Fruit fly (Drosophila melanogaster): ENCODE data around the gene Alg13.

Alg13 gene

dm6 chr3R:29153197-29153644, 14.8 kb upstream of the Alg13 start, which contains the start of the genes Slbp and Rpn2 (continued):
- TF ChIP-seq trh (GFP tag; optimal IDR thresholded peaks at IDR 0.05), result no peak
- no peak for TF ChIP-seq CG8281 (tag; optimal IDR thresholded peaks at IDR 0.05)
- no peak for TF ChIP-seq CG5953 (GFP tag; IDR thresholded peaks at IDR 0.05)
- peak; percentile 95 for TF ChIP-seq CG2116 (GFP tag; optimal IDR thresholded peaks at IDR 0.05)
- TF ChIP-seq Dll (GFP tag; IDR thresholded peaks at IDR 0.05; ENCODE audit: partially characterized antibody), result peak; percentile 97
- TF ChIP-seq CG4854 (GFP tag; optimal IDR thresholded peaks at IDR 0.05), result peak; percentile 37
- no peak for TF ChIP-seq CG6272 (GFP tag; IDR thresholded peaks at IDR 0.05)
- TF ChIP-seq gsb (GFP tag; IDR thresholded peaks at IDR 0.05), result no peak
- no peak for TF ChIP-seq CG7372 (GFP tag; IDR thresholded peaks at IDR 0.05)
- peak; percentile 98 for TF ChIP-seq Sin3A (optimal IDR thresholded peaks at IDR 0.05)
- no peak for TF ChIP-seq Taf1 (GFP tag; IDR thresholded peaks at IDR 0.05)
- TF ChIP-seq tx (GFP tag; optimal IDR thresholded peaks at IDR 0.05), result peak; percentile 35
- no peak for TF ChIP-seq D19A (tag; optimal IDR thresholded peaks at IDR 0.05)
- no peak for TF ChIP-seq CG16779 (GFP tag; IDR thresholded peaks at IDR 0.05)
- peak; percentile 11 for TF ChIP-seq nom (GFP tag; optimal IDR thresholded peaks at IDR 0.05)
- TF ChIP-seq Blimp-1 (GFP tag; optimal IDR thresholded peaks at IDR 0.05), result no peak
- peak; percentile 85; the same call in 3 of the 4 replicates for TF ChIP-seq chinmo (GFP tag; IDR thresholded peaks at IDR 0.05; ENCODE audit: partially characterized antibody)
- TF ChIP-seq hb (GFP tag; IDR thresholded peaks at IDR 0.05; ENCODE audit: partially characterized antibody), result peak; percentile 82; the same call in 2 of the 3 replicates
- TF ChIP-seq CG9817 (tag; optimal IDR thresholded peaks at IDR 0.05), result peak; percentile 19
- peak; percentile 45 for TF ChIP-seq CG9727 (GFP tag; optimal IDR thresholded peaks at IDR 0.05)
- peak; percentile 51 for TF ChIP-seq CG11504 (tag; optimal IDR thresholded peaks at IDR 0.05)
- no peak for TF ChIP-seq MTF-1 (GFP tag; optimal IDR thresholded peaks at IDR 0.05; ENCODE audit: borderline replicate concordance)
- no peak for TF ChIP-seq CG7839 (tag; optimal IDR thresholded peaks at IDR 0.05)
- no peak for TF ChIP-seq Nf-YB (GFP tag; optimal IDR thresholded peaks at IDR 0.05)
- TF ChIP-seq zfh2 (GFP tag; optimal IDR thresholded peaks at IDR 0.05), result peak; percentile 66
- peak; percentile 60 for TF ChIP-seq Side (GFP tag; optimal IDR thresholded peaks at IDR 0.05)
- no peak for TF ChIP-seq CG10431 (GFP tag; optimal IDR thresholded peaks at IDR 0.05)
- TF ChIP-seq Drgx (GFP tag; IDR thresholded peaks at IDR 0.05), result no peak
- no peak for TF ChIP-seq CG2202 (tag; optimal IDR thresholded peaks at IDR 0.05)
- TF ChIP-seq CG4328 (GFP tag; optimal IDR thresholded peaks at IDR 0.05), result no peak
- no peak for TF ChIP-seq seq (GFP tag; IDR thresholded peaks at IDR 0.05)
- TF ChIP-seq CG17829 (tag; optimal IDR thresholded peaks at IDR 0.05), result peak; percentile 64
- no peak for TF ChIP-seq Oli (tag; optimal IDR thresholded peaks at IDR 0.05)
- TF ChIP-seq Tbp (GFP tag; optimal IDR thresholded peaks at IDR 0.05), result no peak
- TF ChIP-seq vnd (GFP tag; IDR thresholded peaks at IDR 0.05; ENCODE audit: partially characterized antibody), result peak; percentile 87
- TF ChIP-seq E2f1 (GFP tag; IDR thresholded peaks at IDR 0.05), result peak; percentile 56; the same call in 1 of the 2 replicates
- no peak for TF ChIP-seq pros (GFP tag; optimal IDR thresholded peaks at IDR 0.05)
- TF ChIP-seq ems (GFP tag; optimal IDR thresholded peaks at IDR 0.05), result peak; percentile 12
- TF ChIP-seq tin (GFP tag; optimal IDR thresholded peaks at IDR 0.05), result peak; percentile 20
- peak; percentile 68 for TF ChIP-seq Fer1 (GFP tag; optimal IDR thresholded peaks at IDR 0.05)
- no peak for TF ChIP-seq Ada2b (GFP tag; IDR thresholded peaks at IDR 0.05)
- TF ChIP-seq NC2α (GFP tag; optimal IDR thresholded peaks at IDR 0.05), result no peak
- peak; percentile 92 for TF ChIP-seq sna (GFP tag; IDR thresholded peaks at IDR 0.05; ENCODE audit: partially characterized antibody)
- peak; percentile 74 for TF ChIP-seq Dp (GFP tag; optimal IDR thresholded peaks at IDR 0.05)
- no peak for TF ChIP-seq CG3065 (GFP tag; optimal IDR thresholded peaks at IDR 0.05)
- no peak for TF ChIP-seq CG17361 (GFP tag; IDR thresholded peaks at IDR 0.05)
- TF ChIP-seq CG17359 (tag; optimal IDR thresholded peaks at IDR 0.05), result no peak
- TF ChIP-seq Dref (GFP tag; IDR thresholded peaks at IDR 0.05), result peak; percentile 88
- TF ChIP-seq zen (tag; optimal IDR thresholded peaks at IDR 0.05), result peak; percentile 35
- peak; percentile 19 for TF ChIP-seq PHDP (tag; optimal IDR thresholded peaks at IDR 0.05)
- TF ChIP-seq Usf (GFP tag; optimal IDR thresholded peaks at IDR 0.05), result no peak
